Worm (Caenorhabditis elegans) whole organism, midembryonic: ENCODE measurements around the gene Y51B9A.7.

Experiments used
- T22C8.4 ChIP-seq: fragments of 200-800 bp; sonication (Bioruptor generic); IDR thresholded peaks from 2 replicates; pipeline ENCODE4 v1.3.6; 2022; ENCODE audit warnings: missing genetic modification characterization, missing compliant biosample characterization
- cog-1 ChIP-seq: sonication (generic microtip); optimal IDR thresholded peaks from 2 replicates; lab custom pipeline; 2016; ENCODE audit warnings: missing genetic modification characterization, missing compliant biosample characterization
- flt-1 ChIP-seq: fragments of 200-800 bp; sonication (Bioruptor generic); IDR thresholded peaks from 2 replicates; pipeline ENCODE4 v1.3.6; 2022; ENCODE audit warnings: missing genetic modification characterization, missing compliant biosample characterization
- klf-2 ChIP-seq: fragments of 200-800 bp; sonication (Bioruptor generic); conservative IDR thresholded peaks from 2 replicates; pipeline ENCODE4 v1.3.6; 2022; ENCODE audit warnings: missing genetic modification reagents, missing genetic modification characterization, missing compliant biosample characterization
- med-1 ChIP-seq: sonication (generic microtip); optimal IDR thresholded peaks from 2 replicates; lab custom pipeline; 2017; ENCODE audit warnings: missing genetic modification characterization, mild to moderate bottlenecking, missing compliant biosample characterization, antibody characterized with exemption, missing genetic modification reagents; ENCODE audit not compliant: insufficient read depth
- ref-1 ChIP-seq: fragments of 200-800 bp; sonication (Bioruptor generic); conservative IDR thresholded peaks from 2 replicates; pipeline ENCODE4 v1.3.6; 2022; ENCODE audit warnings: missing genetic modification reagents, missing genetic modification characterization, missing compliant biosample characterization
- tab-1 ChIP-seq: fragments of 200-800 bp; sonication (Bioruptor generic); IDR thresholded peaks from 2 replicates; pipeline ENCODE4 v1.3.6; 2022; ENCODE audit warnings: missing genetic modification characterization, missing compliant biosample characterization
- ztf-23 ChIP-seq: fragments of 200-800 bp; sonication (Bioruptor generic); IDR thresholded peaks from 2 replicates; pipeline ENCODE4 v1.3.6; 2022; ENCODE audit warnings: missing genetic modification reagents, missing genetic modification characterization, missing compliant biosample characterization
- ztf-29 ChIP-seq: fragments of 200-800 bp; sonication (Bioruptor generic); IDR thresholded peaks from 2 replicates; pipeline ENCODE4 v1.3.6; 2022; ENCODE audit warnings: missing genetic modification reagents, missing genetic modification characterization, missing compliant biosample characterization

Y51B9A.7 gene

ce11 chrII:9433609-9434008 is 33.8 kb downstream of the Y51B9A.7 start, which contains the start of gene kin-15:
Gene kin-15, minus strand, starts transcription at chrII:9433709.
- TF ChIP-seq ztf-29 (GFP tag; lab: Robert Waterston, UW) = no peak
- no peak for TF ChIP-seq ztf-23
- no peak for TF ChIP-seq tab-1
- TF ChIP-seq flt-1 (GFP tag; lab: Robert Waterston, UW) = no peak
- TF ChIP-seq cog-1 (tag; lab: Kevin White, UChicago) = no peak
- TF ChIP-seq ref-1 = no peak
- TF ChIP-seq klf-2 = no peak
- TF ChIP-seq med-1 (GFP tag; lab: Kevin White, UChicago) = no peak
- no peak for TF ChIP-seq T22C8.4 (GFP tag; lab: Robert Waterston, UW)

ce11 chrII:9436009-9436408 is 36.2 kb downstream of the Y51B9A.7 start, which contains the start of gene kin-16:
Gene kin-16, minus strand, starts transcription at chrII:9436109.
- TF ChIP-seq cog-1 (tag; lab: Kevin White, UChicago) (no peak), ztf-29 (GFP tag; lab: Robert Waterston, UW) (no peak), tab-1 (no peak), med-1 (GFP tag; lab: Kevin White, UChicago) (no peak), T22C8.4 (GFP tag; lab: Robert Waterston, UW) (no peak), ref-1 (no peak), ztf-23 (no peak), klf-2 (no peak), flt-1 (GFP tag; lab: Robert Waterston, UW) (no peak)

- TF ChIP-seq med-1 (GFP tag; lab: Kevin White, UChicago) (no peak), tab-1 (no peak), flt-1 (GFP tag; lab: Robert Waterston, UW) (no peak), klf-2 (no peak), cog-1 (tag; lab: Kevin White, UChicago) (no peak), ztf-23 (no peak), T22C8.4 (GFP tag; lab: Robert Waterston, UW) (no peak), ref-1 (no peak), ztf-29 (GFP tag; lab: Robert Waterston, UW) (no peak)
Measured at ce11 chrII:9438227-9438626, 38.4 kb downstream of the Y51B9A.7 start, which contains the start of gene chil-13. Gene chil-13, minus strand, starts transcription at chrII:9438327.

ce11 chrII:9438853-9439252 is 39.0 kb downstream of the Y51B9A.7 start:
- no peak for TF ChIP-seq klf-2
- no peak for TF ChIP-seq ztf-23
- no peak for TF ChIP-seq med-1 (GFP tag; lab: Kevin White, UChicago)
- no peak for TF ChIP-seq flt-1 (GFP tag; lab: Robert Waterston, UW)
- TF ChIP-seq cog-1 (tag; lab: Kevin White, UChicago) = no peak
- no peak for TF ChIP-seq ztf-29 (GFP tag; lab: Robert Waterston, UW)
- no peak for TF ChIP-seq T22C8.4 (GFP tag; lab: Robert Waterston, UW)
- TF ChIP-seq ref-1 = no peak
- no peak for TF ChIP-seq tab-1

- no peak for TF ChIP-seq klf-2
- no peak for TF ChIP-seq ztf-29 (GFP tag; lab: Robert Waterston, UW)
- TF ChIP-seq ref-1 = no peak
- no peak for TF ChIP-seq med-1 (GFP tag; lab: Kevin White, UChicago)
Measured at ce11 chrII:9440060-9440459, 40.2 kb downstream of the Y51B9A.7 start, which contains the start of gene chil-17. Gene chil-17, minus strand, starts transcription at chrII:9440160.

- TF ChIP-seq cog-1 (tag; lab: Kevin White, UChicago) (no peak), med-1 (GFP tag; lab: Kevin White, UChicago) (no peak), tab-1 (no peak), ztf-29 (GFP tag; lab: Robert Waterston, UW) (no peak), T22C8.4 (GFP tag; lab: Robert Waterston, UW) (no peak), ref-1 (no peak), klf-2 (no peak), flt-1 (GFP tag; lab: Robert Waterston, UW) (no peak), ztf-23 (no peak)
Measured at ce11 chrII:9441838-9442237, 42.0 kb downstream of the Y51B9A.7 start, which contains the start of gene chil-16. Gene chil-16, minus strand, starts transcription at chrII:9441938.

- TF ChIP-seq med-1 (GFP tag; lab: Kevin White, UChicago) (no peak), flt-1 (GFP tag; lab: Robert Waterston, UW) (no peak), ref-1 (no peak), tab-1 (no peak), ztf-23 (no peak), cog-1 (tag; lab: Kevin White, UChicago) (no peak), ztf-29 (GFP tag; lab: Robert Waterston, UW) (no peak), T22C8.4 (GFP tag; lab: Robert Waterston, UW) (no peak), klf-2 (no peak)
Measured at ce11 chrII:9443522-9443921, 43.7 kb downstream of the Y51B9A.7 start, which contains the start of gene chil-15. Gene chil-15, minus strand, starts transcription at chrII:9443622.

ce11 chrII:9445368-9445767 is 45.5 kb downstream of the Y51B9A.7 start, which contains the start of gene R09D1.13:
Gene R09D1.13, minus strand, starts transcription at chrII:9445468.
- TF ChIP-seq T22C8.4 (GFP tag; lab: Robert Waterston, UW) (no peak), ztf-29 (GFP tag; lab: Robert Waterston, UW) (no peak), cog-1 (tag; lab: Kevin White, UChicago) (no peak), tab-1 (no peak), klf-2 (no peak), flt-1 (GFP tag; lab: Robert Waterston, UW) (no peak), ref-1 (no peak), med-1 (GFP tag; lab: Kevin White, UChicago) (no peak), ztf-23 (no peak)

- no peak for TF ChIP-seq med-1 (GFP tag; lab: Kevin White, UChicago)
Measured at ce11 chrII:9447965-9448364, 48.1 kb downstream of the Y51B9A.7 start, which contains the start of gene chil-18. Gene chil-18, plus strand, starts transcription at chrII:9448265.
